Fruit fly (Drosophila melanogaster) whole organism, embryonic: ENCODE data around the gene Unc50.

Experiments
- CG10543 ChIP-seq: fragments of 200-800 bp; sonication (Bioruptor generic); optimal IDR thresholded peaks from 3 replicates; lab custom pipeline; 2017; ENCODE audit warnings: missing biosample characterization, mild to moderate bottlenecking, missing genetic modification characterization, moderate library complexity
- CG12155 ChIP-seq: fragments of 200-800 bp; sonication (Bioruptor generic); optimal IDR thresholded peaks from 3 replicates; lab custom pipeline; 2016; ENCODE audit warnings: missing biosample characterization, missing genetic modification characterization
- CG14014 ChIP-seq: fragments of 200-800 bp; sonication (Bioruptor generic); IDR thresholded peaks from 2 replicates; pipeline ENCODE4 v1.3.6; 2022; ENCODE audit warnings: missing biosample characterization, missing genetic modification characterization
- CG14050 ChIP-seq: fragments of 200-800 bp; sonication (Bioruptor generic); IDR thresholded peaks from 3 replicates; pipeline ENCODE4 v1.3.6; 2022; ENCODE audit warnings: missing biosample characterization, missing genetic modification characterization
- CG15514 ChIP-seq: fragments of 200-800 bp; sonication (Bioruptor generic); optimal IDR thresholded peaks from 3 replicates; lab custom pipeline; 2017; ENCODE audit warnings: missing biosample characterization, missing genetic modification characterization, mild to moderate bottlenecking, moderate library complexity, missing genetic modification reagents
- CG17802 ChIP-seq: fragments of 200-800 bp; sonication (Bioruptor generic); optimal IDR thresholded peaks from 2 replicates; lab custom pipeline; 2018; ENCODE audit warnings: missing biosample characterization, mild to moderate bottlenecking, missing genetic modification characterization, moderate library complexity
- CG1792 ChIP-seq: fragments of 200-800 bp; sonication (Bioruptor generic); optimal IDR thresholded peaks from 2 replicates; lab custom pipeline; 2016; ENCODE audit warnings: missing biosample characterization, missing genetic modification characterization
- CG18011 ChIP-seq: fragments of 200-800 bp; sonication (Bioruptor generic); optimal IDR thresholded peaks from 2 replicates; lab custom pipeline; 2017; ENCODE audit warnings: missing biosample characterization, missing genetic modification characterization, mild to moderate bottlenecking, moderate library complexity, missing genotype
- CG32767 ChIP-seq: fragments of 200-800 bp; sonication (Bioruptor generic); IDR thresholded peaks from 2 replicates; pipeline ENCODE4 v1.3.6; 2022; ENCODE audit warnings: missing biosample characterization, missing genetic modification characterization
- CG7928 ChIP-seq: fragments of 200-800 bp; sonication (Bioruptor generic); optimal IDR thresholded peaks from 2 replicates; lab custom pipeline; 2017; ENCODE audit warnings: missing biosample characterization, mild to moderate bottlenecking, missing genetic modification characterization
- CG8478 ChIP-seq: fragments of >200 bp; optimal IDR thresholded peaks from 2 replicates; lab custom pipeline; 2018
- CG9932 ChIP-seq: fragments of 200-800 bp; sonication (Bioruptor generic); IDR thresholded peaks from 2 replicates; pipeline ENCODE4 v1.3.6; 2022; ENCODE audit warnings: missing biosample characterization, missing genetic modification characterization
- CHES-1-like ChIP-seq: fragments of 200-800 bp; sonication (Bioruptor generic); optimal IDR thresholded peaks from 2 replicates; lab custom pipeline; 2016; ENCODE audit warnings: missing biosample characterization, missing genetic modification characterization
- CkIIα-i1 ChIP-seq: fragments of 200-800 bp; sonication (Bioruptor generic); IDR thresholded peaks from 2 replicates; pipeline ENCODE4 v1.3.6; 2022; ENCODE audit warnings: missing biosample characterization, missing genetic modification characterization
- D ChIP-seq, 2 experiments: fragments of 200-800 bp in 1 of 2; fragments of >200 bp in 1 of 2; sonication (Bioruptor generic) in 1 of 2; optimal IDR thresholded peaks; 2 replicates in 1 of 2; 3 replicates in 1 of 2; lab custom pipeline; 2017; ENCODE audit warnings: mild to moderate bottlenecking in 1 of 2, missing biosample characterization in 1 of 2, missing genetic modification characterization in 1 of 2, missing genetic modification reagents in 1 of 2
- Dll ChIP-seq: fragments of 200-800 bp; sonication (Bioruptor generic); IDR thresholded peaks from 4 replicates; pipeline ENCODE4 v1.3.6; 2022; ENCODE audit warnings: missing biosample characterization, missing genetic modification characterization; ENCODE audit not compliant: partially characterized antibody
- Dref ChIP-seq: fragments of 200-800 bp; sonication (Bioruptor generic); IDR thresholded peaks from 2 replicates; pipeline ENCODE4 v1.3.6; 2022; ENCODE audit warnings: missing biosample characterization, missing genetic modification characterization
- GATAe ChIP-seq: fragments of 200-800 bp; sonication (Bioruptor generic); conservative IDR thresholded peaks from 2 replicates; pipeline ENCODE4 v1.3.6; 2022; ENCODE audit warnings: missing biosample characterization, missing genetic modification characterization
- HLH3B ChIP-seq: fragments of 200-800 bp; sonication (Bioruptor generic); IDR thresholded peaks from 2 replicates; pipeline ENCODE4 v1.3.6; 2022; ENCODE audit warnings: missing biosample characterization, missing genetic modification characterization
- Hand ChIP-seq: fragments of 200-800 bp; sonication (Bioruptor generic); optimal IDR thresholded peaks from 2 replicates; lab custom pipeline; 2017; ENCODE audit warnings: mild to moderate bottlenecking, missing biosample characterization, missing genetic modification reagents, missing genetic modification characterization
- HmgD ChIP-seq: fragments of 200-800 bp; sonication (Bioruptor generic); optimal IDR thresholded peaks from 3 replicates; lab custom pipeline; 2016; ENCODE audit warnings: missing biosample characterization, missing genetic modification characterization
- Kr ChIP-seq: fragments of 200-800 bp; sonication (Bioruptor generic); optimal IDR thresholded peaks from 2 replicates; lab custom pipeline; 2017; ENCODE audit warnings: missing biosample characterization, mild to moderate bottlenecking, missing genetic modification characterization
- Lhr ChIP-seq: fragments of 200-800 bp; sonication (Bioruptor generic); optimal IDR thresholded peaks from 3 replicates; lab custom pipeline; 2017; ENCODE audit warnings: mild to moderate bottlenecking, missing biosample characterization, missing genetic modification reagents, missing genetic modification characterization
- Myb ChIP-seq: fragments of 200-800 bp; sonication (Bioruptor generic); optimal IDR thresholded peaks from 2 replicates; lab custom pipeline; 2016; ENCODE audit warnings: missing biosample characterization, missing genetic modification characterization
- NC2β ChIP-seq: fragments of 200-800 bp; sonication (Bioruptor generic); optimal IDR thresholded peaks from 2 replicates; lab custom pipeline; 2016; ENCODE audit warnings: missing biosample characterization, missing genetic modification characterization
- NFAT ChIP-seq: fragments of 200-800 bp; sonication (Bioruptor generic); IDR thresholded peaks from 2 replicates; pipeline ENCODE4 v1.3.6; 2022; ENCODE audit warnings: missing biosample characterization, missing genetic modification characterization
- Opbp ChIP-seq: fragments of 200-800 bp; sonication (Bioruptor generic); IDR thresholded peaks from 3 replicates; pipeline ENCODE4 v1.3.6; 2022; ENCODE audit warnings: missing biosample characterization, missing genetic modification characterization; ENCODE audit not compliant: partially characterized antibody
- Poxn ChIP-seq: fragments of 200-800 bp; sonication (Bioruptor generic); IDR thresholded peaks from 2 replicates; pipeline ENCODE4 v1.3.6; 2022; ENCODE audit warnings: missing biosample characterization, missing genetic modification characterization
- Ptx1 ChIP-seq: fragments of 200-800 bp; sonication (Bioruptor generic); IDR thresholded peaks from 2 replicates; pipeline ENCODE4 v1.3.6; 2022; ENCODE audit warnings: missing biosample characterization, missing genetic modification characterization
- Spps ChIP-seq: fragments of 200-800 bp; sonication (Bioruptor generic); optimal IDR thresholded peaks from 2 replicates; lab custom pipeline; 2018; ENCODE audit warnings: missing biosample characterization, mild to moderate bottlenecking, missing genetic modification characterization
- ab ChIP-seq: fragments of 200-800 bp; sonication (Bioruptor generic); optimal IDR thresholded peaks from 2 replicates; lab custom pipeline; 2016; ENCODE audit warnings: missing biosample characterization, missing genetic modification characterization
- btn ChIP-seq: fragments of 200-800 bp; sonication (Bioruptor generic); optimal IDR thresholded peaks from 2 replicates; lab custom pipeline; 2016; ENCODE audit warnings: missing biosample characterization, missing genetic modification characterization
- cas ChIP-seq: fragments of 200-800 bp; sonication (Bioruptor generic); IDR thresholded peaks from 2 replicates; pipeline ENCODE4 v1.3.6; 2022; ENCODE audit warnings: missing biosample characterization, missing genetic modification characterization
- chif ChIP-seq, 2 experiments: fragments of 200-800 bp; sonication (Bioruptor generic); optimal IDR thresholded peaks; 3 replicates each; lab custom pipeline; 2016; ENCODE audit warnings: missing biosample characterization in 2 of 2, missing genetic modification characterization in 2 of 2
- crp ChIP-seq, 2 experiments: fragments of 200-800 bp; sonication (Bioruptor generic); optimal IDR thresholded peaks; 2 replicates in 1 of 2; 3 replicates in 1 of 2; lab custom pipeline; 2017; ENCODE audit warnings: missing biosample characterization in 2 of 2, missing genetic modification characterization in 2 of 2, mild to moderate bottlenecking in 1 of 2, moderate library complexity in 1 of 2
- esg ChIP-seq: fragments of 200-800 bp; sonication (Bioruptor generic); conservative IDR thresholded peaks from 2 replicates; pipeline ENCODE4 v1.3.6; 2022; ENCODE audit warnings: missing biosample characterization, missing genetic modification characterization
- fru ChIP-seq: fragments of >200 bp; optimal IDR thresholded peaks from 2 replicates; lab custom pipeline; 2017
- gsb ChIP-seq: fragments of 200-800 bp; sonication (Bioruptor generic); IDR thresholded peaks from 2 replicates; pipeline ENCODE4 v1.3.6; 2022; ENCODE audit warnings: missing biosample characterization, missing genetic modification characterization
- insv ChIP-seq, 2 experiments: fragments of 200-800 bp; sonication (Bioruptor generic); optimal IDR thresholded peaks; 3 replicates each; lab custom pipeline; 2016 to 2018; ENCODE audit warnings: missing biosample characterization in 2 of 2, missing genetic modification characterization in 2 of 2
- kay ChIP-seq: fragments of 200-800 bp; sonication (Bioruptor generic); optimal IDR thresholded peaks from 2 replicates; lab custom pipeline; 2016; ENCODE audit warnings: missing biosample characterization, missing genetic modification characterization
- maf-S ChIP-seq: fragments of 200-800 bp; sonication (Bioruptor generic); optimal IDR thresholded peaks from 2 replicates; lab custom pipeline; 2016; ENCODE audit warnings: missing biosample characterization, missing genetic modification characterization
- pb ChIP-seq: fragments of 200-800 bp; sonication (Bioruptor generic); optimal IDR thresholded peaks from 3 replicates; lab custom pipeline; 2016; ENCODE audit warnings: missing biosample characterization, missing genetic modification characterization
- pros ChIP-seq: fragments of 200-800 bp; sonication (Bioruptor generic); optimal IDR thresholded peaks from 3 replicates; lab custom pipeline; 2019; ENCODE audit warnings: missing biosample characterization, mild to moderate bottlenecking, missing genetic modification characterization, moderate library complexity
- sisA ChIP-seq: fragments of 200-800 bp; sonication (Bioruptor generic); IDR thresholded peaks from 2 replicates; pipeline ENCODE4 v1.3.6; 2022; ENCODE audit warnings: missing biosample characterization, missing genetic modification characterization
- slou ChIP-seq: fragments of 200-800 bp; sonication (Bioruptor generic); optimal IDR thresholded peaks from 3 replicates; lab custom pipeline; 2016; ENCODE audit warnings: missing biosample characterization, missing genetic modification characterization
- sug ChIP-seq: fragments of 200-800 bp; optimal IDR thresholded peaks from 2 replicates; lab custom pipeline; 2019; ENCODE audit warnings: missing biosample characterization, mild to moderate bottlenecking, missing genetic modification characterization, moderate library complexity
- tx ChIP-seq: fragments of 200-800 bp; sonication (Bioruptor generic); optimal IDR thresholded peaks from 2 replicates; lab custom pipeline; 2016; ENCODE audit warnings: missing biosample characterization, missing genetic modification characterization
- unpg ChIP-seq: fragments of 200-800 bp; sonication (Bioruptor generic); optimal IDR thresholded peaks from 3 replicates; lab custom pipeline; 2018; ENCODE audit warnings: missing biosample characterization, mild to moderate bottlenecking, missing genetic modification characterization, moderate library complexity
- usp ChIP-seq: fragments of >200 bp; optimal IDR thresholded peaks from 2 replicates; lab custom pipeline; 2017; ENCODE audit warnings: missing biosample characterization, missing genetic modification characterization
- z ChIP-seq: fragments of 200-800 bp; sonication (Bioruptor generic); IDR thresholded peaks from 3 replicates; pipeline ENCODE4 v1.3.6; 2022; ENCODE audit warnings: missing biosample characterization, missing genetic modification characterization
- zfh1 ChIP-seq: fragments of 200-800 bp; sonication (Bioruptor generic); IDR thresholded peaks from 3 replicates; pipeline ENCODE4 v1.3.6; 2022; ENCODE audit warnings: missing biosample characterization, missing genetic modification characterization

The Unc50 gene

DNA sequence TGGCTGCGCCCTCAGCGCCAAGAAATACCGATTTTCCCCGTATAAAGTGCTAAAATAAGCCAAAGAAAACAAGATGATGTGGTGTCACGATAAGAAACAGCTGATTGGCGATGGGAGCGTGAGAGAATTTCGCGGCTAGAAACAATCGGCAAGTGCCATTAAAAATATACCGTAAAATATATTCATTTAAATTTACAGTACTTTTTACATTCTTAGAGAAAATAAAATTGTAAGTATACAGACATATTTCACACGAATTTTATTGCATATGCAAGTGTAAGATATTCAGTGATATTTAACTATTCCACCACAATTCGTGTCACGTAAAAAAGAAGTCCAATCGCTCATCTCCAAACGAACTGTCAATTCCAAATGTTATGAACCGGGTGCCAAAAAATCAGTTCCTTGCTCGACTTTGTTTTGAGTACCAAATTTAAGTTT, at the start of gene Unc50, which contains the start of the genes CG11755 and CG8043 (continued):
- TF ChIP-seq sug (tag; lab: Kevin White, UChicago) (peak; percentile 88), gsb (GFP tag; lab: Robert Waterston, UW) (no peak), fru (lab: Kevin White, UChicago) (no peak), Myb (peak; percentile 49), Ptx1 (peak; percentile 75), NFAT (GFP tag; lab: Robert Waterston, UW) (peak; percentile 66), ab (GFP tag; lab: Kevin White, UChicago) (no peak), CG8478 (lab: Kevin White, UChicago) (no peak), D (optimal IDR thresholded peaks at IDR 0.05; lab: Kevin White, UChicago) (no peak), D (GFP tag; optimal IDR thresholded peaks at IDR 0.05; lab: Kevin White, UChicago) (peak; percentile 42), Hand (no peak), tx (GFP tag; lab: Kevin White, UChicago) (peak; percentile 53), HLH3B (GFP tag; lab: Robert Waterston, UW) (peak; percentile 59; the same call in 1 of the 2 replicates), Poxn (no peak), zfh1 (GFP tag; lab: Robert Waterston, UW) (peak; percentile 68), slou (GFP tag; lab: Kevin White, UChicago) (peak; percentile 78), Opbp (GFP tag; lab: Robert Waterston, UW) (peak; percentile 91), CG18011 (GFP tag; lab: Kevin White, UChicago) (peak; percentile 70), pb (GFP tag; lab: Kevin White, UChicago) (peak; percentile 47), GATAe (GFP tag; lab: Robert Waterston, UW) (peak; percentile 78), Spps (peak; percentile 48), z (no peak), CG1792 (GFP tag; lab: Kevin White, UChicago) (no peak), CG14014 (GFP tag; lab: Robert Waterston, UW) (peak; percentile 77), CG9932 (peak; percentile 95), CG7928 (GFP tag; lab: Kevin White, UChicago) (peak; percentile 20), usp (GFP tag; lab: Kevin White, UChicago) (no peak), CG17802 (tag; lab: Kevin White, UChicago) (no peak), CHES-1-like (GFP tag; lab: Kevin White, UChicago) (peak; percentile 33), Kr (no peak), insv (GFP tag; optimal IDR thresholded peaks at IDR 0.05; lab: Kevin White, UChicago) (peak in 1 of 2 experiments; percentile 59), HmgD (peak; percentile 10), maf-S (GFP tag; lab: Kevin White, UChicago) (peak; percentile 72), crp (GFP tag; optimal IDR thresholded peaks at IDR 0.05; lab: Kevin White, UChicago) (peak; percentile 94 to 98), btn (no peak), CG15514 (GFP tag; lab: Kevin White, UChicago) (peak; percentile 96), CG10543 (GFP tag; lab: Kevin White, UChicago) (peak; percentile 78), Dref (GFP tag; lab: Robert Waterston, UW) (peak; percentile 36; the same call in 1 of the 2 replicates), Dll (peak; percentile 100), CkIIα-i1 (GFP tag; lab: Robert Waterston, UW) (no peak), NC2β (GFP tag; lab: Kevin White, UChicago) (peak; percentile 48), sisA (GFP tag; lab: Robert Waterston, UW) (peak; percentile 73), unpg (GFP tag; lab: Kevin White, UChicago) (peak; percentile 74), CG14050 (GFP tag; lab: Robert Waterston, UW) (peak; percentile 25; the same call in 1 of the 3 replicates), pros (GFP tag; lab: Kevin White, UChicago) (peak; percentile 42), esg (GFP tag; lab: Robert Waterston, UW) (peak; percentile 63), cas (peak; percentile 76), kay (GFP tag; lab: Kevin White, UChicago) (peak; percentile 59), chif (GFP tag; optimal IDR thresholded peaks at IDR 0.05; lab: Kevin White, UChicago) (peak; percentile 53 to 74), CG32767 (GFP tag; lab: Robert Waterston, UW) (peak; percentile 32; the same call in 1 of the 2 replicates), CG12155 (peak; percentile 77), Lhr (GFP tag; lab: Kevin White, UChicago) (peak; percentile 58)
